Worm (Caenorhabditis elegans) whole organism, mixed stage, embryonic: ENCODE results near the gene W05B10.4.

Experiments used
- M03D4.4 ChIP-seq: sonication (generic microtip); optimal IDR thresholded peaks from 2 replicates; lab custom pipeline; 2017; ENCODE audit warnings: mild to moderate bottlenecking, missing genetic modification characterization, missing compliant biosample characterization
- bed-3 ChIP-seq: fragments of 200-800 bp; sonication (Bioruptor generic); optimal IDR thresholded peaks from 3 replicates; lab custom pipeline; 2018; ENCODE audit warnings: mild to moderate bottlenecking, missing genetic modification characterization, moderate library complexity, missing compliant biosample characterization
- blmp-1 ChIP-seq: fragments of 150-350 bp; optimal IDR thresholded peaks from 2 replicates; lab custom pipeline; 2014; ENCODE audit warnings: missing biosample characterization, missing genetic modification characterization
- ceh-39 ChIP-seq: fragments of 150-350 bp; optimal IDR thresholded peaks from 2 replicates; lab custom pipeline; 2014; ENCODE audit warnings: missing biosample characterization, missing genetic modification characterization
- ceh-43 ChIP-seq: fragments of 200-800 bp; sonication (Bioruptor generic); optimal IDR thresholded peaks from 2 replicates; lab custom pipeline; 2018; ENCODE audit warnings: mild to moderate bottlenecking, missing genetic modification characterization, moderate library complexity, missing compliant biosample characterization
- ceh-83 ChIP-seq: fragments of 200-800 bp; sonication (Bioruptor generic); optimal IDR thresholded peaks from 2 replicates; lab custom pipeline; 2018; ENCODE audit warnings: mild to moderate bottlenecking, missing genetic modification characterization, missing compliant biosample characterization
- ces-1 ChIP-seq: fragments of 150-350 bp; optimal IDR thresholded peaks from 2 replicates; lab custom pipeline; 2014; ENCODE audit warnings: missing biosample characterization, missing genetic modification reagents, missing genetic modification characterization
- cnd-1 ChIP-seq: fragments of 200-800 bp; sonication (Bioruptor generic); optimal IDR thresholded peaks from 2 replicates; lab custom pipeline; 2018; ENCODE audit warnings: mild to moderate bottlenecking, missing genetic modification characterization, missing compliant biosample characterization
- drap-1 ChIP-seq: fragments of 200-800 bp; sonication (Bioruptor generic); optimal IDR thresholded peaks from 3 replicates; lab custom pipeline; 2018; ENCODE audit warnings: mild to moderate bottlenecking, missing genetic modification characterization, missing compliant biosample characterization
- elt-1 ChIP-seq: sonication (generic microtip); optimal IDR thresholded peaks from 2 replicates; lab custom pipeline; 2017; ENCODE audit warnings: missing genetic modification characterization, mild to moderate bottlenecking, missing compliant biosample characterization, antibody characterized with exemption, moderate library complexity, borderline replicate concordance; ENCODE audit not compliant: insufficient read depth
- elt-3 ChIP-seq: fragments of 150-350 bp; optimal IDR thresholded peaks from 2 replicates; lab custom pipeline; 2014; ENCODE audit warnings: missing biosample characterization, missing genetic modification characterization
- flh-1 ChIP-seq: fragments of 200-800 bp; sonication (Bioruptor generic); optimal IDR thresholded peaks from 2 replicates; lab custom pipeline; 2018; ENCODE audit warnings: mild to moderate bottlenecking, missing genetic modification characterization, moderate library complexity, missing compliant biosample characterization
- ham-2 ChIP-seq: fragments of 200-800 bp; sonication (Bioruptor generic); optimal IDR thresholded peaks from 2 replicates; lab custom pipeline; 2018; ENCODE audit warnings: mild to moderate bottlenecking, missing genetic modification characterization, missing compliant biosample characterization
- hlh-1 ChIP-seq: fragments of 150-350 bp; optimal IDR thresholded peaks from 2 replicates; lab custom pipeline; 2014; ENCODE audit warnings: missing biosample characterization, missing genetic modification reagents, missing genetic modification characterization
- lin-13 ChIP-seq: fragments of 150-350 bp; optimal IDR thresholded peaks from 2 replicates; lab custom pipeline; 2014; ENCODE audit warnings: missing biosample characterization, missing genetic modification characterization
- lin-32 ChIP-seq: fragments of 200-800 bp; sonication (Bioruptor generic); optimal IDR thresholded peaks from 2 replicates; lab custom pipeline; 2018; ENCODE audit warnings: mild to moderate bottlenecking, missing genetic modification characterization, missing compliant biosample characterization
- lsy-2 ChIP-seq: fragments of 150-350 bp; optimal IDR thresholded peaks from 2 replicates; lab custom pipeline; 2014; ENCODE audit warnings: missing biosample characterization, missing genetic modification characterization
- mab-5 ChIP-seq: fragments of 150-350 bp; optimal IDR thresholded peaks from 2 replicates; lab custom pipeline; 2014; ENCODE audit warnings: missing biosample characterization, missing genetic modification characterization
- mep-1 ChIP-seq: fragments of 150-350 bp; optimal IDR thresholded peaks from 2 replicates; lab custom pipeline; 2017; ENCODE audit warnings: missing biosample characterization, missing genetic modification reagents, missing genetic modification characterization, inconsistent platforms
- mls-2 ChIP-seq: sonication (generic microtip); optimal IDR thresholded peaks from 2 replicates; lab custom pipeline; 2016; ENCODE audit warnings: mild to moderate bottlenecking, missing genetic modification characterization, moderate library complexity, missing compliant biosample characterization
- nhr-12 ChIP-seq: fragments of 150-350 bp; optimal IDR thresholded peaks from 2 replicates; lab custom pipeline; 2014; ENCODE audit warnings: missing biosample characterization, missing genetic modification characterization
- nhr-2 ChIP-seq: fragments of 150-350 bp; optimal IDR thresholded peaks from 2 replicates; lab custom pipeline; 2014; ENCODE audit warnings: missing biosample characterization, missing genetic modification characterization
- nhr-237 ChIP-seq: fragments of 150-350 bp; optimal IDR thresholded peaks from 2 replicates; lab custom pipeline; 2014; ENCODE audit warnings: missing biosample characterization, missing genetic modification characterization
- nhr-28 ChIP-seq: fragments of 150-350 bp; optimal IDR thresholded peaks from 2 replicates; lab custom pipeline; 2014; ENCODE audit warnings: missing biosample characterization, missing genetic modification characterization
- nhr-76 ChIP-seq: sonication (generic microtip); optimal IDR thresholded peaks from 2 replicates; lab custom pipeline; 2017; ENCODE audit warnings: missing biosample characterization, missing genetic modification characterization
- pha-4 ChIP-seq: fragments of 150-350 bp; optimal IDR thresholded peaks from 2 replicates; lab custom pipeline; 2018; ENCODE audit warnings: missing biosample characterization, missing genetic modification reagents, missing genetic modification characterization
- sem-2 ChIP-seq: fragments of 200-800 bp; sonication (Bioruptor generic); optimal IDR thresholded peaks from 2 replicates; lab custom pipeline; 2018; ENCODE audit warnings: mild to moderate bottlenecking, missing genetic modification characterization, missing compliant biosample characterization
- snpc-4 ChIP-seq: fragments of 150-350 bp; optimal IDR thresholded peaks from 2 replicates; lab custom pipeline; 2014; ENCODE audit warnings: missing biosample characterization, missing genetic modification characterization
- sptf-1 ChIP-seq: sonication (generic microtip); optimal IDR thresholded peaks from 2 replicates; lab custom pipeline; 2017; ENCODE audit warnings: mild to moderate bottlenecking, missing genetic modification characterization, moderate library complexity, missing compliant biosample characterization
- tbx-8 ChIP-seq: fragments of 200-800 bp; sonication (Bioruptor generic); optimal IDR thresholded peaks from 2 replicates; lab custom pipeline; 2018; ENCODE audit warnings: mild to moderate bottlenecking, missing genetic modification characterization, moderate library complexity, missing compliant biosample characterization
- unc-120 ChIP-seq: sonication (generic microtip); optimal IDR thresholded peaks from 2 replicates; lab custom pipeline; 2017; ENCODE audit warnings: missing genetic modification characterization, missing compliant biosample characterization; ENCODE audit not compliant: poor library complexity, severe bottlenecking
- unc-39 ChIP-seq: fragments of 150-350 bp; optimal IDR thresholded peaks from 2 replicates; lab custom pipeline; 2014; ENCODE audit warnings: missing biosample characterization, missing genetic modification characterization
- unc-62 ChIP-seq: fragments of 150-350 bp; optimal IDR thresholded peaks from 2 replicates; lab custom pipeline; 2014; ENCODE audit warnings: missing biosample characterization, missing genetic modification reagents, missing genetic modification characterization
- zip-8 ChIP-seq: fragments of 150-350 bp; optimal IDR thresholded peaks from 2 replicates; lab custom pipeline; 2014; ENCODE audit warnings: missing biosample characterization, missing genetic modification characterization
- ztf-11 ChIP-seq: fragments of 150-350 bp; optimal IDR thresholded peaks from 2 replicates; lab custom pipeline; 2014; ENCODE audit warnings: missing biosample characterization, missing genetic modification characterization

Gene W05B10.4

ce11 chrV:12637764-12638502 lies 30.1 kb upstream of the W05B10.4 start:
- TF ChIP-seq lsy-2 (tag; lab: Kevin White, UChicago), result no peak
- TF ChIP-seq flh-1 (GFP tag; lab: Kevin White, UChicago), result no peak
- TF ChIP-seq ceh-83 (GFP tag; lab: Kevin White, UChicago), result no peak
- no peak for TF ChIP-seq snpc-4 (tag; lab: Kevin White, UChicago)
- TF ChIP-seq mls-2 (tag; lab: Kevin White, UChicago), result no peak
- no peak for TF ChIP-seq blmp-1 (tag; lab: Kevin White, UChicago)
- TF ChIP-seq mep-1 (tag; lab: Kevin White, UChicago), result no peak
- TF ChIP-seq elt-3, result no peak
- no peak for TF ChIP-seq drap-1
- TF ChIP-seq unc-39, result no peak
- no peak for TF ChIP-seq ztf-11 (tag; lab: Kevin White, UChicago)
- TF ChIP-seq ceh-43 (GFP tag; lab: Kevin White, UChicago), result no peak
- no peak for TF ChIP-seq hlh-1
- no peak for TF ChIP-seq nhr-2
- TF ChIP-seq mab-5 (tag; lab: Kevin White, UChicago), result no peak

- TF ChIP-seq M03D4.4 (tag; lab: Kevin White, UChicago), result no peak
- TF ChIP-seq lin-13, result no peak
- no peak for TF ChIP-seq sem-2 (GFP tag; lab: Kevin White, UChicago)
- TF ChIP-seq ztf-11 (tag; lab: Kevin White, UChicago), result no peak
- TF ChIP-seq nhr-237 (tag; lab: Kevin White, UChicago), result no peak
Observed at ce11 chrV:12640384-12640783, 27.6 kb upstream of the W05B10.4 start, which contains the start of gene gpa-8. gpa-8 (minus strand) TSS chrV:12640484.

DNA sequence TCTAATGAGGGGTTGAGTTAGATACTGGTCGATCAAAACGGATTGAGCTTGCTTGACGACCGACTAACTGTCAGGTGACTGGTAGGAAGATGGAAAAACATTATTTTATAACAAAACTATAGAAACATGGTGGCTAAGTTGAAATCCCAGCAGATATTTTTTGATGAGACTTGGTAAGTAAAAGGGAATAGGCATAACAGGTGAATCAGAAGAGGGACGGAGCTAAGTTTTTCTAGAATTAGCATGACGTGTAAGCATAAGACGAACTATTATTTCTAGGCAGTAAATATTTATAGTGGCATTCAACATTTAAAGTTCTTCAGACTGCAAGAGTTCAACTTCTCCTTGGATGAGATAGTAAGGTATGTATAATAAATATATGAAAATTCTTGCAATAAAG lies 23.5 kb upstream of the W05B10.4 start, which contains the start of gene F56H9.8:
TSS of gene F56H9.8 (plus strand) at position 301 of the 400 bp plus-strand sequence.
- no peak for TF ChIP-seq mls-2 (tag; lab: Kevin White, UChicago)
- no peak for TF ChIP-seq sem-2 (GFP tag; lab: Kevin White, UChicago)
- no peak for TF ChIP-seq ceh-43 (GFP tag; lab: Kevin White, UChicago)
- no peak for TF ChIP-seq bed-3 (GFP tag; lab: Kevin White, UChicago)
- TF ChIP-seq ztf-11 (tag; lab: Kevin White, UChicago), result no peak
- no peak for TF ChIP-seq cnd-1 (tag; lab: Kevin White, UChicago)
- no peak for TF ChIP-seq lsy-2 (tag; lab: Kevin White, UChicago)
- TF ChIP-seq nhr-2, result no peak
- no peak for TF ChIP-seq zip-8

- TF ChIP-seq mab-5 (tag; lab: Kevin White, UChicago) (no peak), pha-4 (tag; lab: Kevin White, UChicago) (no peak), elt-3 (no peak), ces-1 (GFP tag; lab: Kevin White, UChicago) (no peak), unc-39 (no peak)
Observed at ce11 chrV:12649213-12649612, 18.8 kb upstream of the W05B10.4 start, which contains the start of gene gpa-9. gpa-9 (minus strand) TSS chrV:12649313.

ce11 chrV:12649636-12650035 lies 18.4 kb upstream of the W05B10.4 start, which contains the start of gene lin-25:
lin-25 (plus strand) TSS chrV:12649925.
- no peak for TF ChIP-seq ceh-39
- no peak for TF ChIP-seq sem-2 (GFP tag; lab: Kevin White, UChicago)
- no peak for TF ChIP-seq mab-5 (tag; lab: Kevin White, UChicago)
- no peak for TF ChIP-seq drap-1
- TF ChIP-seq tbx-8 (GFP tag; lab: Kevin White, UChicago), result no peak
- TF ChIP-seq elt-3, result no peak
- TF ChIP-seq lsy-2 (tag; lab: Kevin White, UChicago), result peak; percentile 1
- no peak for TF ChIP-seq nhr-12 (tag; lab: Kevin White, UChicago)
- no peak for TF ChIP-seq ham-2 (GFP tag; lab: Kevin White, UChicago)
- no peak for TF ChIP-seq ceh-83 (GFP tag; lab: Kevin White, UChicago)
- TF ChIP-seq pha-4 (tag; lab: Kevin White, UChicago), result peak; percentile 44
- TF ChIP-seq blmp-1 (tag; lab: Kevin White, UChicago), result no peak
- TF ChIP-seq lin-13, result no peak
- TF ChIP-seq hlh-1, result peak; percentile 11
- TF ChIP-seq cnd-1 (tag; lab: Kevin White, UChicago), result no peak
- no peak for TF ChIP-seq lin-32 (GFP tag; lab: Kevin White, UChicago)
- TF ChIP-seq mep-1 (tag; lab: Kevin White, UChicago), result peak; percentile 43
- no peak for TF ChIP-seq flh-1 (GFP tag; lab: Kevin White, UChicago)
- no peak for TF ChIP-seq bed-3 (GFP tag; lab: Kevin White, UChicago)
- TF ChIP-seq snpc-4 (tag; lab: Kevin White, UChicago), result no peak
- no peak for TF ChIP-seq M03D4.4 (tag; lab: Kevin White, UChicago)
- no peak for TF ChIP-seq unc-120 (tag; lab: Kevin White, UChicago)
- no peak for TF ChIP-seq nhr-76 (tag; lab: Kevin White, UChicago)
- no peak for TF ChIP-seq nhr-2
- TF ChIP-seq ces-1 (GFP tag; lab: Kevin White, UChicago), result peak; percentile 64
- TF ChIP-seq ceh-43 (GFP tag; lab: Kevin White, UChicago), result no peak
- no peak for TF ChIP-seq unc-62
- TF ChIP-seq elt-1, result no peak
- no peak for TF ChIP-seq nhr-28
- TF ChIP-seq sptf-1 (tag; lab: Kevin White, UChicago), result no peak
- no peak for TF ChIP-seq zip-8
- TF ChIP-seq nhr-237 (tag; lab: Kevin White, UChicago), result no peak
- TF ChIP-seq mls-2 (tag; lab: Kevin White, UChicago), result no peak
- TF ChIP-seq ztf-11 (tag; lab: Kevin White, UChicago), result no peak
- no peak for TF ChIP-seq unc-39
